Worm (Caenorhabditis elegans) whole organism, young adult: ENCODE results near the gene str-3.

Source experiments
- B0019.2 ChIP-seq: fragments of 200-800 bp; sonication (Bioruptor generic); conservative IDR thresholded peaks from 2 replicates; pipeline ENCODE4 v1.3.6; 2022; ENCODE audit warnings: missing genetic modification reagents, missing genetic modification characterization, missing compliant biosample characterization
- B0261.1 ChIP-seq: sonication (generic microtip); optimal IDR thresholded peaks from 2 replicates; lab custom pipeline; 2016; ENCODE audit warnings: mild to moderate bottlenecking, missing genetic modification characterization, moderate library complexity, missing compliant biosample characterization
- C06A6.2 ChIP-seq: fragments of 200-800 bp; sonication (Bioruptor generic); conservative IDR thresholded peaks from 2 replicates; pipeline ENCODE4 v1.3.6; 2022; ENCODE audit warnings: missing genetic modification characterization, missing compliant biosample characterization
- F10E7.11 ChIP-seq: sonication (generic microtip); optimal IDR thresholded peaks from 2 replicates; lab custom pipeline; 2017; ENCODE audit warnings: mild to moderate bottlenecking, missing genetic modification characterization, moderate library complexity, missing compliant biosample characterization
- F22D6.2 ChIP-seq: sonication (generic microtip); optimal IDR thresholded peaks from 2 replicates; lab custom pipeline; 2016; ENCODE audit warnings: mild to moderate bottlenecking, missing genetic modification characterization, missing compliant biosample characterization
- F39B2.1 ChIP-seq: fragments of 200-800 bp; sonication (Bioruptor generic); IDR thresholded peaks from 2 replicates; pipeline ENCODE4 v1.3.6; 2022; ENCODE audit warnings: missing genetic modification reagents, missing genetic modification characterization, missing compliant biosample characterization
- F57A8.1 ChIP-seq: fragments of 200-800 bp; sonication (Bioruptor generic); optimal IDR thresholded peaks from 2 replicates; lab custom pipeline; 2018; ENCODE audit warnings: mild to moderate bottlenecking, missing genetic modification characterization, moderate library complexity, missing compliant biosample characterization
- F57C9.4 ChIP-seq: sonication (generic microtip); optimal IDR thresholded peaks from 2 replicates; lab custom pipeline; 2017; ENCODE audit warnings: mild to moderate bottlenecking, missing genetic modification characterization, missing compliant biosample characterization
- Y56A3A.18 ChIP-seq: fragments of 200-800 bp; sonication (Bioruptor generic); IDR thresholded peaks from 2 replicates; pipeline ENCODE4 v1.3.6; 2022; ENCODE audit warnings: missing genetic modification reagents, missing genetic modification characterization, missing compliant biosample characterization
- Y79H2A.3 ChIP-seq: fragments of 200-800 bp; sonication (Bioruptor generic); conservative IDR thresholded peaks from 2 replicates; pipeline ENCODE4 v1.3.6; 2022; ENCODE audit warnings: missing genetic modification reagents, missing genetic modification characterization, missing compliant biosample characterization
- akir-1 ChIP-seq: fragments of 200-800 bp; sonication (Bioruptor generic); optimal IDR thresholded peaks from 2 replicates; lab custom pipeline; 2018; ENCODE audit warnings: mild to moderate bottlenecking, missing genetic modification characterization, moderate library complexity, missing compliant biosample characterization
- aptf-2 ChIP-seq: fragments of 200-800 bp; sonication (Bioruptor generic); conservative IDR thresholded peaks from 2 replicates; pipeline ENCODE4 v1.3.6; 2022; ENCODE audit warnings: missing genetic modification reagents, missing genetic modification characterization, missing compliant biosample characterization
- aptf-3 ChIP-seq: fragments of 200-800 bp; sonication (Bioruptor generic); IDR thresholded peaks from 2 replicates; pipeline ENCODE4 v1.3.6; 2022; ENCODE audit warnings: missing genetic modification characterization, missing compliant biosample characterization
- atf-7 ChIP-seq: sonication (generic microtip); optimal IDR thresholded peaks from 2 replicates; lab custom pipeline; 2017; ENCODE audit warnings: mild to moderate bottlenecking, missing genetic modification characterization, missing compliant biosample characterization
- attf-3 ChIP-seq: fragments of 200-800 bp; sonication (Bioruptor generic); conservative IDR thresholded peaks from 2 replicates; pipeline ENCODE4 v1.3.6; 2022; ENCODE audit warnings: missing genetic modification reagents, missing genetic modification characterization, missing compliant biosample characterization
- attf-6 ChIP-seq: fragments of 200-800 bp; sonication (Bioruptor generic); IDR thresholded peaks from 2 replicates; pipeline ENCODE4 v1.3.6; 2022; ENCODE audit warnings: missing genetic modification reagents, missing genetic modification characterization, missing compliant biosample characterization
- bed-1 ChIP-seq: fragments of 200-800 bp; sonication (Bioruptor generic); IDR thresholded peaks from 2 replicates; pipeline ENCODE4 v1.3.6; 2022; ENCODE audit warnings: missing genetic modification reagents, missing genetic modification characterization, missing compliant biosample characterization
- ccch-3 ChIP-seq: fragments of 200-800 bp; sonication (Bioruptor generic); optimal IDR thresholded peaks from 2 replicates; lab custom pipeline; 2018; ENCODE audit warnings: mild to moderate bottlenecking, missing genetic modification characterization, missing compliant biosample characterization
- ceh-27 ChIP-seq: fragments of 200-800 bp; sonication (Bioruptor generic); optimal IDR thresholded peaks from 2 replicates; lab custom pipeline; 2018; ENCODE audit warnings: mild to moderate bottlenecking, missing genetic modification characterization, moderate library complexity, missing compliant biosample characterization
- ceh-40 ChIP-seq: fragments of 200-800 bp; sonication (Bioruptor generic); IDR thresholded peaks from 2 replicates; pipeline ENCODE4 v1.3.6; 2022; ENCODE audit warnings: missing genetic modification characterization, missing compliant biosample characterization
- ceh-79 ChIP-seq: sonication (generic microtip); optimal IDR thresholded peaks from 2 replicates; lab custom pipeline; 2017; ENCODE audit warnings: mild to moderate bottlenecking, missing genetic modification characterization, missing compliant biosample characterization
- die-1 ChIP-seq: sonication (generic microtip); optimal IDR thresholded peaks from 2 replicates; lab custom pipeline; 2016; ENCODE audit warnings: missing genotype, mild to moderate bottlenecking, missing genetic modification characterization, missing compliant biosample characterization
- dox-1 ChIP-seq: fragments of 200-800 bp; sonication (Bioruptor generic); IDR thresholded peaks from 2 replicates; pipeline ENCODE4 v1.3.6; 2022; ENCODE audit warnings: missing genetic modification reagents, missing genetic modification characterization, missing compliant biosample characterization
- dpl-1 ChIP-seq: fragments of 150-350 bp; optimal IDR thresholded peaks from 2 replicates; lab custom pipeline; 2014; ENCODE audit warnings: missing biosample characterization, missing genetic modification reagents, missing genetic modification characterization
- efl-1 ChIP-seq: fragments of 150-350 bp; optimal IDR thresholded peaks from 2 replicates; lab custom pipeline; 2014; ENCODE audit warnings: missing biosample characterization, missing genetic modification reagents, missing genetic modification characterization
- hlh-12 ChIP-seq: sonication (generic microtip); optimal IDR thresholded peaks from 2 replicates; lab custom pipeline; 2016; ENCODE audit warnings: missing genetic modification characterization, missing compliant biosample characterization
- hlh-26 ChIP-seq: fragments of 200-800 bp; sonication (Bioruptor generic); conservative IDR thresholded peaks from 2 replicates; pipeline ENCODE4 v1.3.6; 2022; ENCODE audit warnings: missing genetic modification reagents, missing genetic modification characterization, missing compliant biosample characterization
- hrde-1 ChIP-seq: sonication (generic microtip); optimal IDR thresholded peaks from 2 replicates; lab custom pipeline; 2016; ENCODE audit warnings: missing genetic modification characterization, mild to moderate bottlenecking, missing compliant biosample characterization, moderate library complexity, missing genotype, missing genetic modification reagents, borderline replicate concordance
- hsf-1 ChIP-seq: fragments of 200-800 bp; sonication (Bioruptor generic); IDR thresholded peaks from 2 replicates; pipeline ENCODE4 v1.3.6; 2022; ENCODE audit warnings: missing genetic modification reagents, missing genetic modification characterization, missing compliant biosample characterization
- lag-1 ChIP-seq: fragments of 200-800 bp; sonication (Bioruptor generic); IDR thresholded peaks from 2 replicates; pipeline ENCODE4 v1.3.6; 2022; ENCODE audit warnings: missing genetic modification reagents, missing genetic modification characterization, missing compliant biosample characterization
- let-526 ChIP-seq: fragments of 200-800 bp; sonication (Bioruptor generic); IDR thresholded peaks from 2 replicates; pipeline ENCODE4 v1.3.6; 2022; ENCODE audit warnings: missing genetic modification reagents, missing genetic modification characterization, missing compliant biosample characterization
- let-607 ChIP-seq, 2 experiments: fragments of 200-800 bp in 1 of 2; sonication (Bioruptor generic) in 1 of 2; sonication (generic microtip) in 1 of 2; optimal IDR thresholded peaks; 2 replicates each; lab custom pipeline; 2016 to 2018; ENCODE audit warnings: mild to moderate bottlenecking in 2 of 2, missing compliant biosample characterization in 2 of 2, missing genetic modification characterization in 2 of 2, moderate library complexity in 2 of 2, missing genotype in 1 of 2
- lin-35 ChIP-seq, 3 experiments: fragments of 150-350 bp in 2 of 3; sonication (generic microtip) in 1 of 3; optimal IDR thresholded peaks; 2 replicates each; lab custom pipeline; 2014 to 2018; ENCODE audit warnings: missing biosample characterization in 3 of 3, missing genetic modification characterization in 3 of 3, missing genetic modification reagents in 3 of 3
- lsl-1 ChIP-seq: fragments of 200-800 bp; sonication (Bioruptor generic); optimal IDR thresholded peaks from 2 replicates; lab custom pipeline; 2018; ENCODE audit warnings: mild to moderate bottlenecking, missing genetic modification characterization, moderate library complexity, missing compliant biosample characterization
- madf-10 ChIP-seq: sonication (generic microtip); optimal IDR thresholded peaks from 2 replicates; lab custom pipeline; 2016; ENCODE audit warnings: mild to moderate bottlenecking, missing genetic modification characterization, missing compliant biosample characterization
- madf-3 ChIP-seq: fragments of 200-800 bp; sonication (Bioruptor generic); IDR thresholded peaks from 2 replicates; pipeline ENCODE4 v1.3.6; 2022; ENCODE audit warnings: missing genetic modification reagents, missing genetic modification characterization, missing compliant biosample characterization
- madf-6 ChIP-seq: fragments of 200-800 bp; sonication (Bioruptor generic); IDR thresholded peaks from 2 replicates; pipeline ENCODE4 v1.3.6; 2022; ENCODE audit warnings: missing genetic modification reagents, missing genetic modification characterization, missing compliant biosample characterization
- mcd-1 ChIP-seq: fragments of 200-800 bp; sonication (Bioruptor generic); IDR thresholded peaks from 2 replicates; pipeline ENCODE4 v1.3.6; 2022; ENCODE audit warnings: missing genetic modification reagents, missing genetic modification characterization, missing compliant biosample characterization
- rec-8 ChIP-seq, 2 experiments: sonication (generic microtip); optimal IDR thresholded peaks; 2 replicates each; lab custom pipeline; 2016; ENCODE audit warnings: mild to moderate bottlenecking in 2 of 2, missing genetic modification characterization in 2 of 2, missing genetic modification reagents in 2 of 2, missing genotype in 2 of 2, missing biosample characterization in 1 of 2, missing compliant biosample characterization in 1 of 2, moderate library complexity in 1 of 2
- repo-1 ChIP-seq: sonication (generic microtip); optimal IDR thresholded peaks from 2 replicates; lab custom pipeline; 2017; ENCODE audit warnings: mild to moderate bottlenecking, missing genetic modification characterization, missing compliant biosample characterization
- snpc-4 ChIP-seq, 5 experiments: fragments of 150-350 bp in 1 of 5; sonication (generic microtip) in 4 of 5; optimal IDR thresholded peaks; 2 replicates each; lab custom pipeline; 2014 to 2018; ENCODE audit warnings: missing genetic modification characterization in 5 of 5, missing biosample characterization in 3 of 5, antibody characterized with exemption in 2 of 5, mild to moderate bottlenecking in 2 of 5, missing compliant biosample characterization in 2 of 5, missing genotype in 2 of 5, moderate library complexity in 2 of 5, missing genetic modification reagents in 1 of 5
- sptf-2 ChIP-seq: fragments of 200-800 bp; sonication (Bioruptor generic); optimal IDR thresholded peaks from 2 replicates; lab custom pipeline; 2018; ENCODE audit warnings: mild to moderate bottlenecking, missing genetic modification characterization, missing compliant biosample characterization
- tbp1 ChIP-seq: fragments of 200-800 bp; sonication (Bioruptor generic); optimal IDR thresholded peaks from 2 replicates; lab custom pipeline; 2018; ENCODE audit warnings: mild to moderate bottlenecking, missing genetic modification characterization, missing compliant biosample characterization
- tbx-9 ChIP-seq: sonication (generic microtip); optimal IDR thresholded peaks from 2 replicates; lab custom pipeline; 2016; ENCODE audit warnings: borderline replicate concordance, missing genetic modification characterization, inconsistent platforms, missing compliant biosample characterization
- ztf-25 ChIP-seq: fragments of 200-800 bp; sonication (Bioruptor generic); IDR thresholded peaks from 2 replicates; pipeline ENCODE4 v1.3.6; 2022; ENCODE audit warnings: missing genetic modification reagents, missing genetic modification characterization, missing compliant biosample characterization
- ztf-6 ChIP-seq: fragments of 200-800 bp; sonication (Bioruptor generic); IDR thresholded peaks from 2 replicates; pipeline ENCODE4 v1.3.6; 2022; ENCODE audit warnings: missing genetic modification reagents, missing genetic modification characterization, missing compliant biosample characterization

Gene str-3

DNA sequence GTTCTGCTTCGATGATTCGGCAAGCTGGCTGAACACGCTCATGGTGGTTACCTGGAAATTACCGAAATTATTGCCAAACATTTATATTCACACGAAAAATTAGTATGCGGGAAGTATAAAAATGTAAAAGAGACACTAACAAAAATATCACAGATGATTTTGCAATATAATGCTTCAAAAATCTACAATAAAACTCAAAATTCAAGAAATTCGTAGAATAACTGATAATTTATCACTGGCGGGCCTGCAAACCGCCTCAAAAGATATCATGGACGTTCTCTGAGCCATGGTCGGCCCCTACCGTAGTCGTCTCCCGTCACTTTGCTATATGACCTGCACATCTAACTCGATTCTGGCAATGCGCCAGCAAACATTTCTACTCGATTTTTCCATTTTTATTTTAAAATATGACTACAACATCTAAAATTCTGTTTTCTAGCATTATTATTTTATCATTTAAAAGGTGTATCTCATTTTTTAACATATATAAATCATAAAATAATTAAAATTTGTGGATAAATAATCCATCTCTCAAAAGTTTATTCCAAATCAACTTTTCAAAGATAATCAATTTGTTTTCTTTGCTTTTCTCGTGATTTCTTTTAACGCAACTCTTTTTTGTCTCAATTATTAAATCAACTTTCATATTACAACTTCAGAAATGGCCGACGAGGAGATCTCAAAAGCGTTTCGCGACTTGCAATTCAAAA lies 49.4 kb upstream of the str-3 start, which contains the start of the genes F01G4.6 and pfd-1 (continued):
- TF ChIP-seq madf-6 (peak; percentile 85), repo-1 (tag; lab: Kevin White, UChicago) (peak; percentile 37), aptf-2 (GFP tag; lab: Robert Waterston, UW) (no peak), dox-1 (peak; percentile 52; the same call in 1 of the 2 replicates), dpl-1 (peak; percentile 43), akir-1 (GFP tag; lab: Kevin White, UChicago) (no peak), ztf-25 (no peak), hlh-26 (GFP tag; lab: Robert Waterston, UW) (no peak), lag-1 (GFP tag; lab: Robert Waterston, UW) (no peak), F57A8.1 (GFP tag; lab: Kevin White, UChicago) (no peak), hrde-1 (tag; lab: Kevin White, UChicago) (no peak), attf-3 (peak; percentile 43; the same call in 1 of the 2 replicates), C06A6.2 (peak; percentile 87), rec-8 (tag; optimal IDR thresholded peaks at IDR 0.05; lab: Kevin White, UChicago) (no peak), madf-3 (GFP tag; lab: Robert Waterston, UW) (peak; percentile 74; the same call in 1 of the 2 replicates), F57C9.4 (no peak), ceh-79 (no peak), F10E7.11 (tag; lab: Kevin White, UChicago) (no peak), efl-1 (GFP tag; lab: Kevin White, UChicago) (peak; percentile 50), Y79H2A.3 (GFP tag; lab: Robert Waterston, UW) (no peak), attf-6 (GFP tag; lab: Robert Waterston, UW) (no peak), hlh-12 (tag; lab: Kevin White, UChicago) (no peak), aptf-3 (GFP tag; lab: Robert Waterston, UW) (no peak), B0261.1 (no peak), Y56A3A.18 (GFP tag; lab: Robert Waterston, UW) (peak; percentile 51; the same call in 1 of the 2 replicates), let-526 (no peak), ztf-6 (GFP tag; lab: Robert Waterston, UW) (no peak), tbx-9 (tag; lab: Kevin White, UChicago) (no peak), ceh-27 (peak; percentile 72), let-607 (tag; optimal IDR thresholded peaks at IDR 0.05; lab: Kevin White, UChicago) (peak in 1 of 2 experiments; percentile 79), snpc-4 (GFP tag; optimal IDR thresholded peaks at IDR 0.05; lab: Kevin White, UChicago) (peak; percentile 18), snpc-4 (tag; optimal IDR thresholded peaks at IDR 0.05; lab: Kevin White, UChicago) (peak; percentile 39 to 68 (median 58)), lin-35 (GFP tag; optimal IDR thresholded peaks at IDR 0.05; lab: Kevin White, UChicago) (peak in 1 of 3 experiments; percentile 91), madf-10 (tag; lab: Kevin White, UChicago) (peak; percentile 55), sptf-2 (GFP tag; lab: Kevin White, UChicago) (no peak), tbp1 (peak; percentile 69), hsf-1 (GFP tag; lab: Robert Waterston, UW) (peak; percentile 86), F22D6.2 (tag; lab: Kevin White, UChicago) (peak; percentile 23), ceh-40 (no peak), B0019.2 (GFP tag; lab: Robert Waterston, UW) (no peak), F39B2.1 (GFP tag; lab: Robert Waterston, UW) (no peak), atf-7 (tag; lab: Kevin White, UChicago) (peak; percentile 50), lsl-1 (GFP tag; lab: Kevin White, UChicago) (peak; percentile 80), mcd-1 (GFP tag; lab: Robert Waterston, UW) (peak; percentile 85), die-1 (no peak), ccch-3 (GFP tag; lab: Kevin White, UChicago) (no peak), bed-1 (GFP tag; lab: Robert Waterston, UW) (no peak)
